Fruit fly (Drosophila melanogaster): ENCODE data around the gene H2.0.

DNA sequence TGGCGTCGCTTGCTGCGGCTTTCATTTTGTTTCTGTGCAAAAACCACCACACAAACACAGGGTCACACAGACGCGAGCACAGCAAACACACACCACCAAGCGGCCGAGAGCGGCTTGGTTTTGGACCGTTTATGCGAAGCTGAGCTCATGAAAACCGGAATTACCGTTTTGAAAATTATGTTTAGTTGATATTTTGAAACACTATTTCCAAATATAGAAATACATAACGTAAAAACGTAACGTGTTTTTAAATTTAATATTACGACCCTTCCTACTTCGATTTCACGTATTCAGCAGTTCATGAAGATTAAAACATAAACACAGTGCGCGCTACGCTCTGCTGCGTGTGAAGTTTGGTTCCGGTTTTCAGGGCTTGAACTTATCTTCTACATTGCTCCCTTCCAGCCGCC is 32.0 kb upstream of the H2.0 start:
- TF ChIP-seq CTCF (optimal IDR thresholded peaks at IDR 0.05) (no peak), CG8478 (optimal IDR thresholded peaks at IDR 0.05) (no peak)

Measured in S2 (cell line).